Worm (Caenorhabditis elegans): ENCODE data around the gene sqt-2.

DNA sequence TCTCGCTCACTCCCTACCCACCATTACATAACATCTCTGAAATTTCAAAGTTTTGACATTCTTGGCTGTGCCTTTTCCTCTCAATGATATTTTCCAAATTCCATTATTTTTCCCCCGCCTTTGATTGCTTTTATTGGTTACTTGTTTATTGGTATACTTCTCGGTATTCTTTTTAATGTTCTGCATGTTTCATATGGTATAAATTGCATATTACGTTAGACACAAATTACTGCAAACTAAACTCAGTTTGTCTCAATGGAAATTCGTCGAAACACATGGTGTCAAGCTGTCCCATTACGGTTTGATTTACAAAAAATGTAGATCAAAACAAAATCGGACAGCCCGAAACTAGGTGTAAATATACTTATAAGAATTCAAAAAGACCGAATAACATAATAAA is 1.2 kb upstream of the sqt-2 start:
- TF ChIP-seq F39B2.1 (GFP tag; IDR thresholded peaks at IDR 0.05) (no peak), fkh-3 (tag; optimal IDR thresholded peaks at IDR 0.05) (no peak)

Data from whole organism, young adult.